Worm (Caenorhabditis elegans) whole organism, late embryonic: ENCODE measurements around the gene flp-11.
A peak's percentile ranks its signal among the peaks of the same experiment; 100 is the strongest.

Source experiments
- C38D4.7 ChIP-seq: fragments of 200-800 bp; sonication (Bioruptor generic); optimal IDR thresholded peaks from 2 replicates; lab custom pipeline; 2018; ENCODE audit warnings: mild to moderate bottlenecking, missing genetic modification characterization, moderate library complexity, missing compliant biosample characterization
- F13H6.1 ChIP-seq: sonication (generic microtip); optimal IDR thresholded peaks from 2 replicates; lab custom pipeline; 2016; ENCODE audit warnings: missing genetic modification characterization, missing compliant biosample characterization
- K02D7.2 ChIP-seq: sonication (generic microtip); optimal IDR thresholded peaks from 2 replicates; lab custom pipeline; 2017; ENCODE audit warnings: mild to moderate bottlenecking, missing genetic modification characterization, missing compliant biosample characterization
- K09A11.1 ChIP-seq: sonication (generic microtip); optimal IDR thresholded peaks from 2 replicates; lab custom pipeline; 2017; ENCODE audit warnings: antibody characterized with exemption, mild to moderate bottlenecking, missing genetic modification characterization, missing compliant biosample characterization; ENCODE audit not compliant: insufficient read depth
- Y22D7AL.16 ChIP-seq: sonication (generic microtip); optimal IDR thresholded peaks from 2 replicates; lab custom pipeline; 2016; ENCODE audit warnings: missing genetic modification characterization, missing compliant biosample characterization
- ama-1 ChIP-seq: fragments of 150-350 bp; optimal IDR thresholded peaks from 2 replicates; lab custom pipeline; 2014
- ceh-14 ChIP-seq: sonication (generic microtip); optimal IDR thresholded peaks from 2 replicates; lab custom pipeline; 2016; ENCODE audit warnings: missing genotype, missing genetic modification characterization, missing compliant biosample characterization
- ceh-19 ChIP-seq: fragments of 200-800 bp; sonication (Bioruptor generic); optimal IDR thresholded peaks from 2 replicates; lab custom pipeline; 2018; ENCODE audit warnings: mild to moderate bottlenecking, missing genetic modification characterization, missing compliant biosample characterization
- ceh-45 ChIP-seq: fragments of 200-800 bp; sonication (Bioruptor generic); IDR thresholded peaks from 2 replicates; pipeline ENCODE4 v1.3.6; 2022; ENCODE audit warnings: missing genetic modification reagents, missing genetic modification characterization, missing compliant biosample characterization
- ceh-48 ChIP-seq: sonication (generic microtip); optimal IDR thresholded peaks from 2 replicates; lab custom pipeline; 2016; ENCODE audit warnings: missing genetic modification characterization, inconsistent platforms, missing compliant biosample characterization
- ceh-6 ChIP-seq: fragments of 200-800 bp; sonication (Bioruptor generic); optimal IDR thresholded peaks from 2 replicates; lab custom pipeline; 2018; ENCODE audit warnings: mild to moderate bottlenecking, missing genetic modification characterization, missing compliant biosample characterization
- dmd-4 ChIP-seq: sonication (generic microtip); optimal IDR thresholded peaks from 2 replicates; lab custom pipeline; 2016; ENCODE audit warnings: borderline replicate concordance, missing genetic modification characterization, missing compliant biosample characterization
- dve-1 ChIP-seq: sonication (generic microtip); optimal IDR thresholded peaks from 2 replicates; lab custom pipeline; 2017; ENCODE audit warnings: antibody characterized with exemption, mild to moderate bottlenecking, missing genetic modification characterization, missing compliant biosample characterization
- elt-2 ChIP-seq: sonication (generic microtip); optimal IDR thresholded peaks from 2 replicates; lab custom pipeline; 2016; ENCODE audit warnings: missing genetic modification reagents, missing genetic modification characterization, missing compliant biosample characterization
- elt-4 ChIP-seq: sonication (generic microtip); optimal IDR thresholded peaks from 2 replicates; lab custom pipeline; 2016; ENCODE audit warnings: missing genetic modification characterization, missing compliant biosample characterization
- ets-4 ChIP-seq: sonication (generic microtip); optimal IDR thresholded peaks from 2 replicates; lab custom pipeline; 2016; ENCODE audit warnings: missing genetic modification characterization, missing compliant biosample characterization
- fax-1 ChIP-seq: sonication (generic microtip); optimal IDR thresholded peaks from 2 replicates; lab custom pipeline; 2016; ENCODE audit warnings: missing genotype, missing genetic modification characterization, missing compliant biosample characterization
- fkh-6 ChIP-seq: sonication (generic microtip); optimal IDR thresholded peaks from 2 replicates; lab custom pipeline; 2016; ENCODE audit warnings: missing genetic modification characterization, missing compliant biosample characterization
- gmeb-2 ChIP-seq: sonication (generic microtip); optimal IDR thresholded peaks from 2 replicates; lab custom pipeline; 2016; ENCODE audit warnings: missing genetic modification characterization, inconsistent platforms, missing compliant biosample characterization
- hlh-13 ChIP-seq: fragments of 200-800 bp; sonication (Bioruptor generic); optimal IDR thresholded peaks from 2 replicates; lab custom pipeline; 2018; ENCODE audit warnings: mild to moderate bottlenecking, missing genetic modification characterization, missing compliant biosample characterization
- hlh-15 ChIP-seq: sonication (generic microtip); optimal IDR thresholded peaks from 2 replicates; lab custom pipeline; 2016; ENCODE audit warnings: missing genetic modification characterization, missing compliant biosample characterization
- hlh-6 ChIP-seq: sonication (generic microtip); optimal IDR thresholded peaks from 2 replicates; lab custom pipeline; 2016; ENCODE audit warnings: missing genotype, missing genetic modification characterization, missing compliant biosample characterization
- hlh-8 ChIP-seq: sonication (generic microtip); optimal IDR thresholded peaks from 2 replicates; lab custom pipeline; 2016; ENCODE audit warnings: missing genotype, missing genetic modification characterization, missing compliant biosample characterization
- lin-11 ChIP-seq: fragments of 200-800 bp; sonication (Bioruptor generic); optimal IDR thresholded peaks from 2 replicates; lab custom pipeline; 2018; ENCODE audit warnings: mild to moderate bottlenecking, missing genetic modification characterization, missing compliant biosample characterization
- madf-2 ChIP-seq: sonication (generic microtip); optimal IDR thresholded peaks from 2 replicates; lab custom pipeline; 2017; ENCODE audit warnings: missing genetic modification characterization, missing compliant biosample characterization
- nhr-11 ChIP-seq: fragments of 150-350 bp; optimal IDR thresholded peaks from 2 replicates; lab custom pipeline; 2014; ENCODE audit warnings: missing biosample characterization, missing genetic modification characterization
- npax-4 ChIP-seq: sonication (generic microtip); optimal IDR thresholded peaks from 2 replicates; lab custom pipeline; 2016; ENCODE audit warnings: missing genetic modification characterization, missing compliant biosample characterization
- odd-2 ChIP-seq: sonication (generic microtip); optimal IDR thresholded peaks from 2 replicates; lab custom pipeline; 2017; ENCODE audit warnings: antibody characterized with exemption, mild to moderate bottlenecking, missing genetic modification characterization, missing compliant biosample characterization
- pag-3 ChIP-seq: sonication (generic microtip); optimal IDR thresholded peaks from 2 replicates; lab custom pipeline; 2016; ENCODE audit warnings: missing compliant biosample characterization, missing genetic modification characterization, borderline replicate concordance
- pat-9 ChIP-seq: fragments of 200-800 bp; sonication (Bioruptor generic); optimal IDR thresholded peaks from 2 replicates; lab custom pipeline; 2018; ENCODE audit warnings: mild to moderate bottlenecking, missing genetic modification characterization, moderate library complexity, missing compliant biosample characterization
- pax-1 ChIP-seq: fragments of 150-350 bp; optimal IDR thresholded peaks from 2 replicates; lab custom pipeline; 2014; ENCODE audit warnings: missing biosample characterization, missing genetic modification characterization
- pha-2 ChIP-seq: sonication (generic microtip); optimal IDR thresholded peaks from 2 replicates; lab custom pipeline; 2017; ENCODE audit warnings: mild to moderate bottlenecking, missing genetic modification characterization, missing compliant biosample characterization
- pqm-1 ChIP-seq: sonication (generic microtip); optimal IDR thresholded peaks from 2 replicates; lab custom pipeline; 2016; ENCODE audit warnings: missing genetic modification characterization, missing compliant biosample characterization
- ref-2 ChIP-seq: sonication (generic microtip); optimal IDR thresholded peaks from 2 replicates; lab custom pipeline; 2016; ENCODE audit warnings: missing genetic modification characterization, missing compliant biosample characterization
- sdc-2 ChIP-seq: sonication (generic microtip); optimal IDR thresholded peaks from 2 replicates; lab custom pipeline; 2016; ENCODE audit warnings: missing genotype, missing genetic modification characterization, missing compliant biosample characterization
- sox-2 ChIP-seq: fragments of 200-800 bp; sonication (Bioruptor generic); IDR thresholded peaks from 2 replicates; pipeline ENCODE4 v1.3.6; 2022; ENCODE audit warnings: missing genetic modification reagents, missing genetic modification characterization, missing compliant biosample characterization
- tbx-7 ChIP-seq: sonication (generic microtip); optimal IDR thresholded peaks from 2 replicates; lab custom pipeline; 2016; ENCODE audit warnings: missing genotype, missing genetic modification characterization, missing compliant biosample characterization
- ttx-3 ChIP-seq: sonication (generic microtip); optimal IDR thresholded peaks from 2 replicates; lab custom pipeline; 2016; ENCODE audit warnings: missing genetic modification reagents, missing genetic modification characterization, missing compliant biosample characterization
- unc-3 ChIP-seq, 2 experiments: fragments of 200-800 bp in 1 of 2; sonication (Bioruptor generic) in 1 of 2; sonication (generic microtip) in 1 of 2; conservative IDR thresholded peaks in 1 of 2; optimal IDR thresholded peaks in 1 of 2; 2 replicates each; pipeline versions ENCODE4 v1.3.6 to Lab custom; 2016 to 2022; ENCODE audit warnings: missing compliant biosample characterization in 2 of 2, missing genetic modification characterization in 2 of 2, missing genetic modification reagents in 1 of 2
- unc-42 ChIP-seq: sonication (generic microtip); optimal IDR thresholded peaks from 2 replicates; lab custom pipeline; 2016; ENCODE audit warnings: missing genotype, missing genetic modification characterization, missing compliant biosample characterization
- unc-55 ChIP-seq: sonication (generic microtip); optimal IDR thresholded peaks from 2 replicates; lab custom pipeline; 2017; ENCODE audit warnings: missing biosample characterization, missing genetic modification reagents, missing genetic modification characterization

flp-11 gene

ce11 chrX:4632088-4632487 is 45.8 kb downstream of the flp-11 start, which contains the start of gene slcr-46.1:
TSS of gene slcr-46.1 (plus strand) at chrX:4632361.
- TF ChIP-seq ref-2 (tag; lab: Kevin White, UChicago) = no peak
- no peak for TF ChIP-seq ceh-19 (GFP tag; lab: Kevin White, UChicago)
- TF ChIP-seq dve-1 (tag; lab: Kevin White, UChicago) = no peak
- TF ChIP-seq ceh-48 (tag; lab: Kevin White, UChicago) = no peak
- TF ChIP-seq ttx-3 = no peak
- TF ChIP-seq odd-2 (tag; lab: Kevin White, UChicago) = no peak
- no peak for TF ChIP-seq ceh-45 (GFP tag; lab: Robert Waterston, UW)
- TF ChIP-seq Y22D7AL.16 = no peak
- TF ChIP-seq pat-9 = no peak
- TF ChIP-seq ceh-14 = no peak
- no peak for TF ChIP-seq fkh-6 (tag; lab: Kevin White, UChicago)
- TF ChIP-seq K02D7.2 = no peak
- TF ChIP-seq sox-2 (GFP tag; lab: Robert Waterston, UW) = no peak
- TF ChIP-seq unc-55 (GFP tag; lab: Kevin White, UChicago) = no peak

- TF ChIP-seq hlh-6 (tag; lab: Kevin White, UChicago) (no peak), F13H6.1 (tag; lab: Kevin White, UChicago) (no peak), pha-2 (tag; lab: Kevin White, UChicago) (no peak), madf-2 (tag; lab: Kevin White, UChicago) (no peak), hlh-15 (tag; lab: Kevin White, UChicago) (no peak), unc-55 (GFP tag; lab: Kevin White, UChicago) (peak; percentile 18), pqm-1 (tag; lab: Kevin White, UChicago) (no peak), lin-11 (tag; lab: Kevin White, UChicago) (no peak), fkh-6 (tag; lab: Kevin White, UChicago) (no peak), C38D4.7 (no peak), elt-2 (no peak), sox-2 (GFP tag; lab: Robert Waterston, UW) (no peak), sdc-2 (tag; lab: Kevin White, UChicago) (no peak), unc-42 (tag; lab: Kevin White, UChicago) (peak; percentile 85), ets-4 (tag; lab: Kevin White, UChicago) (no peak), npax-4 (tag; lab: Kevin White, UChicago) (no peak), pag-3 (tag; lab: Kevin White, UChicago) (no peak), elt-4 (tag; lab: Kevin White, UChicago) (no peak), hlh-8 (tag; lab: Kevin White, UChicago) (peak; percentile 3), ama-1 (lab: Kevin White, UChicago) (no peak), nhr-11 (tag; lab: Kevin White, UChicago) (no peak), hlh-13 (GFP tag; lab: Kevin White, UChicago) (no peak)
- TF ChIP-seq, all 69 proteins: peak for 3
Measured at ce11 chrX:4628817-4629575, 48.9 kb downstream of the flp-11 start.

ce11 chrX:4628350-4628749 is 49.6 kb downstream of the flp-11 start:
- no peak for TF ChIP-seq K09A11.1 (tag; lab: Kevin White, UChicago)
- TF ChIP-seq ceh-6 (GFP tag; lab: Kevin White, UChicago) = no peak
- no peak for TF ChIP-seq fax-1 (tag; lab: Kevin White, UChicago)
- TF ChIP-seq tbx-7 (tag; lab: Kevin White, UChicago) = no peak
- no peak for TF ChIP-seq unc-42 (tag; lab: Kevin White, UChicago)
- TF ChIP-seq gmeb-2 = no peak
- TF ChIP-seq ttx-3 = no peak
- no peak for TF ChIP-seq ceh-19 (GFP tag; lab: Kevin White, UChicago)
- TF ChIP-seq pax-1 (tag; lab: Kevin White, UChicago) = no peak
- TF ChIP-seq sox-2 (GFP tag; lab: Robert Waterston, UW) = no peak
- TF ChIP-seq unc-3 (GFP tag; conservative IDR thresholded peaks at IDR 0.05; lab: Robert Waterston, UW) = no peak
- TF ChIP-seq unc-3 (tag; optimal IDR thresholded peaks at IDR 0.05; lab: Kevin White, UChicago) = no peak
- no peak for TF ChIP-seq dmd-4 (tag; lab: Kevin White, UChicago)
